Fruit fly (Drosophila melanogaster): ENCODE measurements around the gene COX4.

DNA sequence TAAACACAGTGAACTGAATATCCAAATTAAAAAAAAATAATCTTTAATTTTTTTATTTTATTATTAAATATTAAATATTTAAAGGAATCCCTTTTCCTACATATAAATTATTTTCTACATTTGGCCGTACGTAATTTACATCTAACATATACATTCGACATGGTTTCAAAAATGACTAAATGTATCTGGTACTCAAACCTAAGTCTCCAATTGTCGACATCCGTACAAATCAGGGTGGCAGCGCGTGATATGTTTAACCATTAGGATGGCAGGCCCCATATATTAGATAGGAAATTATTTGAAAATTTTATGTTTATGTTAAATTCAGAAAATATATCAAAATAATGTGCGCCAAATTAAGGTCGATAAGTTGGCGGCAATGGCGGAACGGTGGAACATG lies 43.3 kb upstream of the COX4 start:
- TF ChIP-seq CG8632 (GFP tag; optimal IDR thresholded peaks at IDR 0.05) (no peak), CG4318 (GFP tag; optimal IDR thresholded peaks at IDR 0.05) (no peak), esn (GFP tag; optimal IDR thresholded peaks at IDR 0.05) (no peak), CG8119 (GFP tag; IDR thresholded peaks at IDR 0.05) (no peak), Ets96B (tag; optimal IDR thresholded peaks at IDR 0.05) (no peak), Hr39 (GFP tag; optimal IDR thresholded peaks at IDR 0.05) (no peak)
